Worm (Caenorhabditis elegans) whole organism, early embryonic: ENCODE measurements around the gene C08D8.1.

Experiments
- B0310.2 ChIP-seq: sonication (generic microtip); optimal IDR thresholded peaks from 2 replicates; lab custom pipeline; 2016; ENCODE audit warnings: mild to moderate bottlenecking, missing genetic modification characterization, missing compliant biosample characterization
- F13C5.2 ChIP-seq: sonication (generic microtip); optimal IDR thresholded peaks from 2 replicates; lab custom pipeline; 2017; ENCODE audit warnings: mild to moderate bottlenecking, missing genetic modification characterization, inconsistent platforms, missing compliant biosample characterization
- aly-1 ChIP-seq: sonication (generic microtip); optimal IDR thresholded peaks from 2 replicates; lab custom pipeline; 2016; ENCODE audit warnings: missing genetic modification characterization, missing compliant biosample characterization
- ama-1 ChIP-seq: fragments of 150-350 bp; optimal IDR thresholded peaks from 2 replicates; lab custom pipeline; 2014
- ceh-13 ChIP-seq: fragments of 200-800 bp; sonication (Bioruptor generic); optimal IDR thresholded peaks from 2 replicates; lab custom pipeline; 2018; ENCODE audit warnings: mild to moderate bottlenecking, missing genetic modification characterization, missing compliant biosample characterization
- ceh-36 ChIP-seq: sonication (generic microtip); optimal IDR thresholded peaks from 2 replicates; lab custom pipeline; 2016; ENCODE audit warnings: missing genetic modification characterization, inconsistent platforms, missing compliant biosample characterization
- ets-7 ChIP-seq: sonication (generic microtip); optimal IDR thresholded peaks from 2 replicates; lab custom pipeline; 2016; ENCODE audit warnings: missing genotype, missing genetic modification characterization, missing compliant biosample characterization
- flt-1 ChIP-seq: fragments of 200-800 bp; sonication (Bioruptor generic); IDR thresholded peaks from 2 replicates; pipeline ENCODE4 v1.3.6; 2022; ENCODE audit warnings: missing genetic modification characterization, missing compliant biosample characterization
- hmbx-1 ChIP-seq: sonication (generic microtip); optimal IDR thresholded peaks from 2 replicates; lab custom pipeline; 2016; ENCODE audit warnings: mild to moderate bottlenecking, missing genetic modification characterization, missing compliant biosample characterization
- hmg-4 ChIP-seq: fragments of 200-800 bp; sonication (Bioruptor generic); optimal IDR thresholded peaks from 2 replicates; lab custom pipeline; 2018; ENCODE audit warnings: mild to moderate bottlenecking, missing genetic modification characterization, missing compliant biosample characterization
- hnd-1 ChIP-seq: sonication (generic microtip); optimal IDR thresholded peaks from 2 replicates; lab custom pipeline; 2016; ENCODE audit warnings: missing genetic modification characterization, missing compliant biosample characterization
- pes-1 ChIP-seq: fragments of 200-800 bp; sonication (Bioruptor generic); IDR thresholded peaks from 2 replicates; pipeline ENCODE4 v1.3.6; 2022; ENCODE audit warnings: missing genetic modification reagents, missing genetic modification characterization, missing compliant biosample characterization
- scrt-1 ChIP-seq: fragments of 200-800 bp; sonication (Bioruptor generic); IDR thresholded peaks from 2 replicates; pipeline ENCODE4 v1.3.6; 2022; ENCODE audit warnings: missing genetic modification characterization, missing compliant biosample characterization
- sea-1 ChIP-seq: fragments of 200-800 bp; sonication (Bioruptor generic); conservative IDR thresholded peaks from 2 replicates; pipeline ENCODE4 v1.3.6; 2022; ENCODE audit warnings: missing genetic modification characterization, missing compliant biosample characterization
- tbx-11 ChIP-seq: fragments of 200-800 bp; sonication (Bioruptor generic); IDR thresholded peaks from 2 replicates; pipeline ENCODE4 v1.3.6; 2022; ENCODE audit warnings: missing genetic modification characterization, missing compliant biosample characterization
- tbx-37 ChIP-seq: fragments of 200-800 bp; sonication (Bioruptor generic); conservative IDR thresholded peaks from 2 replicates; pipeline ENCODE4 v1.3.6; 2022; ENCODE audit warnings: missing genetic modification reagents, missing genetic modification characterization, missing compliant biosample characterization
- tra-4 ChIP-seq: sonication (generic microtip); optimal IDR thresholded peaks from 2 replicates; lab custom pipeline; 2017; ENCODE audit warnings: missing genetic modification characterization, missing compliant biosample characterization

Gene C08D8.1

DNA sequence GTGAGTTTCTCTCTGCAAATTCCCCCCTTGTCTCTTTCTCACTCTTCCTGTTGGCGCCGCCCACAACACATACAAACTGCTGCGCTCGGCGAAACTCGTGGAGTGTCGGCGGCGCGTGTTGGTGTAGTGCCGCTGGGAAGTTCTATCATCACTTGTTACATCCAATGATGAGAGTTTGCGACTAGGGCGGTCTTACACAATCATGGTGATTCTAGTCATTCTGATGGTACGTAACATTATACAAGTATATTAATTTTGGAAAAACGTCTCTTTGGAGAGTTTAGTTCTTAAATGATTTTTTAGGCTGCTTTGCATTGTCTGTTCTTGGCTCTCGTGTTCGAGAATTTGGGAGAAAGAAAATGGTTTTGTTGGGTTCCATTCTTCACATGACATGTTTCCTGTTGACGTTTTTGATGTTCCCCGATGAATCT lies 3.4 kb downstream of the C08D8.1 start:
- TF ChIP-seq scrt-1 (GFP tag; lab: Robert Waterston, UW) = no peak
- no peak for TF ChIP-seq tbx-11
- no peak for TF ChIP-seq ceh-13 (GFP tag; lab: Kevin White, UChicago)
- no peak for TF ChIP-seq tra-4 (tag; lab: Kevin White, UChicago)
- TF ChIP-seq flt-1 (GFP tag; lab: Robert Waterston, UW) = no peak
- TF ChIP-seq aly-1 (tag; lab: Kevin White, UChicago) = no peak
- TF ChIP-seq hmbx-1 (tag; lab: Kevin White, UChicago) = no peak
- TF ChIP-seq hmg-4 (GFP tag; lab: Kevin White, UChicago) = no peak
- TF ChIP-seq F13C5.2 (tag; lab: Kevin White, UChicago) = peak; percentile 72
- TF ChIP-seq ceh-36 (tag; lab: Kevin White, UChicago) = no peak
- no peak for TF ChIP-seq sea-1 (GFP tag; lab: Robert Waterston, UW)
- TF ChIP-seq ama-1 (lab: Kevin White, UChicago) = peak; percentile 46
- TF ChIP-seq pes-1 (GFP tag; lab: Robert Waterston, UW) = no peak
- TF ChIP-seq hnd-1 = no peak

DNA sequence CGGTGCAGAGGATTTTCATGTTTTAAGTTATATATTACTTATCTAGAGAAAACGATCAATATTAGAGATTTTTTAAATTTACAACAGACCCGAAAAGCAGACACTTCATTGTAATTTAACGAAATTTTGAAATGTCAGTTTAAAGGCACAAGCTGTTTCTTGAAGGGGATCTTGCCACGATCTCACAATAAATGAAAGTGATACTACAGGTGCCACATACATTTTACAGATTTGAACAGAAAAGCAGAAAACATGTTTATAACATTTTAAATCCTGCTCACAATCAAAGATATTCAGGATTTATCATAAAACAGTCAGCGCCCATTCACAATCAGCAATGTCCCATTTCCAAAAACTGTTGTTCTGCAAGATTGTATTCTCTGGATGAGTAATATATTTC lies 4.4 kb downstream of the C08D8.1 start:
- no peak for TF ChIP-seq hmbx-1 (tag; lab: Kevin White, UChicago)
- no peak for TF ChIP-seq tbx-37
- TF ChIP-seq ama-1 (lab: Kevin White, UChicago) = no peak
- TF ChIP-seq scrt-1 (GFP tag; lab: Robert Waterston, UW) = no peak
- TF ChIP-seq sea-1 (GFP tag; lab: Robert Waterston, UW) = no peak
- no peak for TF ChIP-seq ceh-36 (tag; lab: Kevin White, UChicago)
- no peak for TF ChIP-seq hnd-1
- TF ChIP-seq aly-1 (tag; lab: Kevin White, UChicago) = no peak
- TF ChIP-seq B0310.2 = no peak
- no peak for TF ChIP-seq ets-7 (tag; lab: Kevin White, UChicago)
- TF ChIP-seq tra-4 (tag; lab: Kevin White, UChicago) = no peak
- no peak for TF ChIP-seq F13C5.2 (tag; lab: Kevin White, UChicago)
- no peak for TF ChIP-seq ceh-13 (GFP tag; lab: Kevin White, UChicago)
- no peak for TF ChIP-seq pes-1 (GFP tag; lab: Robert Waterston, UW)
- no peak for TF ChIP-seq flt-1 (GFP tag; lab: Robert Waterston, UW)
- TF ChIP-seq tbx-11 = no peak
- TF ChIP-seq hmg-4 (GFP tag; lab: Kevin White, UChicago) = no peak

DNA sequence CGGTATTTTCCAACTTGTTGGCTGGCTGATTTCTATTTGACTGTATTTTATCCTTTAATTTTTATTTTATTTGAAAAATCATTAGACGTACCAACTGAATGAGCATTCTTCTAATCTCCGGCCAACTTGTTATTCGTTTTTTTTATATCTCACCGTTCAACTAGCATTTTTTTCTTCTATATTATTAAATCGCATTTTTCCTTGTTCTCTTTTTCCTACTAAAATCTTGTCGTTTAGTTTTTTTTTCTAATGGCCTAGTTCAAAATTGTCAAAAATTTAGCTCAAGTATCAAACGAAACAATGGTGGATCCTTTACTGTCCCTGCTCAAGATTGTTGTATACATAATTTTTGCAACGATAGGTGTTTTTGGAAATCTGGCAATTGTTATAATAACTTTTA lies 5.8 kb downstream of the C08D8.1 start, which contains the start of gene srsx-22:
srsx-22 (plus strand) TSS at position 301 of the 400 bp plus-strand sequence.
- TF ChIP-seq ceh-36 (tag; lab: Kevin White, UChicago) = no peak
- no peak for TF ChIP-seq tra-4 (tag; lab: Kevin White, UChicago)
- no peak for TF ChIP-seq pes-1 (GFP tag; lab: Robert Waterston, UW)
- TF ChIP-seq ceh-13 (GFP tag; lab: Kevin White, UChicago) = no peak
- no peak for TF ChIP-seq tbx-37
- no peak for TF ChIP-seq tbx-11
- TF ChIP-seq hmbx-1 (tag; lab: Kevin White, UChicago) = no peak
- no peak for TF ChIP-seq hnd-1
- TF ChIP-seq ets-7 (tag; lab: Kevin White, UChicago) = no peak
- TF ChIP-seq scrt-1 (GFP tag; lab: Robert Waterston, UW) = no peak
- TF ChIP-seq aly-1 (tag; lab: Kevin White, UChicago) = no peak
- no peak for TF ChIP-seq flt-1 (GFP tag; lab: Robert Waterston, UW)
- no peak for TF ChIP-seq F13C5.2 (tag; lab: Kevin White, UChicago)
- TF ChIP-seq ama-1 (lab: Kevin White, UChicago) = no peak
- TF ChIP-seq sea-1 (GFP tag; lab: Robert Waterston, UW) = no peak
- TF ChIP-seq B0310.2 = no peak
- TF ChIP-seq hmg-4 (GFP tag; lab: Kevin White, UChicago) = no peak

DNA sequence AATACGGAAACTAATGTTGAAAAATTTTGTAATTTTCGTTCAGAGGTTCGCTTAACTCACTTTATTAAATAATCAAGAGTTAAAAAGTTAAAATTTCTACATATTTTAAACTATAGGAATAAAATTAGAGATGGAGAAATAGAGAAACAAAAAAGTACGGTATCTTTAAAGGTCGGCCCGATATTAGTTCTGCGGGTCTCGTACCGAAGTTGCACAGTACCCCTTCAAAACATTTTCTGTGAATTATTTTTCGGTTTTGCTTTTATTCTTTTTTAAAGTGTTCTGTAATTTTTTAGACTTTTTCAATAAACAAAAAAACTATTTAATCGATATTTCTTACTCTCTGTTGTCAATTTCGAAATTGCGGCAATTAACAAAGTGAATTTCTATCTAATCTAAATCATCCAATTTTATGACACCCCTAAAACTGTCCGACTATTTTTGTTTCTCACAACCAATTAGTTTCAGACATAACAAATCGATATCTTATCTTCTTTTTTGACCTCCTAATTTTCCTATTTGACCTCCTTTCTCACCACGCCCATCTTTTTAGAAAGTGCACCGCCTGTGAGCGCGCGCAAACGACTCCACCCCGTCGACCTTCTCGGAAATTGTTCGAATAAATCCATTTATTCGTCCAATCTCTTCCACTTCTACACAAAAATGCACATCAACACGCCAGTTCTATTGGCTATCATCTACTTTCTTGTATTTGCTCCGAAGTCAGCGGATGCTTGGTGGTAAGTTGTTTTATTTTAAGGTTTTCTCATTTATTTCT lies 10.1 kb downstream of the C08D8.1 start, which contains the start of gene mom-2:
mom-2 (plus strand) TSS at position 554 of the 778 bp plus-strand sequence.
- TF ChIP-seq hmg-4 (GFP tag; lab: Kevin White, UChicago) = no peak

DNA sequence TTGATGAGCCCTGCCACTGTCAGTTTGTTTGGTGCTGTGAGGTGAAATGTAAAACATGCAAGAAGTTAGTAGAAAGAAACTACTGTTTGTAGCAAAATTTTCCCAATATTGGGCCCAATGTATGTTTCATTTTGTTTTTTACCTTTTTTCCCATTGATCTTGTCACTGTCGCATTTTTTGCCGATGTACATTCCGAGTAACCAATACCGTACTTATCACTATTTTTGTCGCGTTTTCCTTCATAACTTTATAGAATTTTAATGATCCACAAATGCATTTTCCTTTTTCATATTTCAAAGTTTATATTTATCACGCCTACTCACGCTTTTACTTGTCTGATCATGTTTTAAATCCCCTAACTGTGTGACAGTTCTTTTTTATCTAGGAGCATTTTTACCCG lies 12.2 kb downstream of the C08D8.1 start:
- no peak for TF ChIP-seq tbx-11
- TF ChIP-seq ama-1 (lab: Kevin White, UChicago) = no peak
- TF ChIP-seq tra-4 (tag; lab: Kevin White, UChicago) = no peak
- no peak for TF ChIP-seq hmg-4 (GFP tag; lab: Kevin White, UChicago)
- TF ChIP-seq ets-7 (tag; lab: Kevin White, UChicago) = no peak
- no peak for TF ChIP-seq tbx-37
- TF ChIP-seq pes-1 (GFP tag; lab: Robert Waterston, UW) = no peak
- no peak for TF ChIP-seq sea-1 (GFP tag; lab: Robert Waterston, UW)
- no peak for TF ChIP-seq F13C5.2 (tag; lab: Kevin White, UChicago)
- no peak for TF ChIP-seq ceh-13 (GFP tag; lab: Kevin White, UChicago)
- TF ChIP-seq B0310.2 = no peak
- no peak for TF ChIP-seq scrt-1 (GFP tag; lab: Robert Waterston, UW)
- no peak for TF ChIP-seq aly-1 (tag; lab: Kevin White, UChicago)
- no peak for TF ChIP-seq flt-1 (GFP tag; lab: Robert Waterston, UW)
- TF ChIP-seq hmbx-1 (tag; lab: Kevin White, UChicago) = no peak
- no peak for TF ChIP-seq hnd-1
- no peak for TF ChIP-seq ceh-36 (tag; lab: Kevin White, UChicago)

DNA sequence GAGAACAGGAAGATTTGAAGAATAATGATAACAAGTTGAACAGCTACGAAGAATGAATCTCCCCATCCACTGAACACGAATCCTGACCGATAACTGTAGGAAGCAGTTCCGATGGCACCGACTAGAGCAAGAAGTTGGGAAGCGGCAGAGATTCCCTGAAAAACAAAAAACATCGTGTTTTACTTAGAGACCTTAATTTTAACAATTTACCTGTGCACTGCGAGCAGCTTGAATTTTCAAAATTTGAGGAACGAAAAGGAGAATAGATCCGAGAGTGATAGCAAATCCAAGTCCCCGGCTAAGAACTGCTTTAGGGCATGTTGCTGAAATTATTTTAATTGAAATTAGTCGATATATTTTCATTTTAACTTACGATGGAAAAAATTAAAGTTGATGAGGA lies 13.1 kb downstream of the C08D8.1 start:
- TF ChIP-seq ama-1 (lab: Kevin White, UChicago) (no peak), flt-1 (GFP tag; lab: Robert Waterston, UW) (no peak), tra-4 (tag; lab: Kevin White, UChicago) (no peak)

DNA sequence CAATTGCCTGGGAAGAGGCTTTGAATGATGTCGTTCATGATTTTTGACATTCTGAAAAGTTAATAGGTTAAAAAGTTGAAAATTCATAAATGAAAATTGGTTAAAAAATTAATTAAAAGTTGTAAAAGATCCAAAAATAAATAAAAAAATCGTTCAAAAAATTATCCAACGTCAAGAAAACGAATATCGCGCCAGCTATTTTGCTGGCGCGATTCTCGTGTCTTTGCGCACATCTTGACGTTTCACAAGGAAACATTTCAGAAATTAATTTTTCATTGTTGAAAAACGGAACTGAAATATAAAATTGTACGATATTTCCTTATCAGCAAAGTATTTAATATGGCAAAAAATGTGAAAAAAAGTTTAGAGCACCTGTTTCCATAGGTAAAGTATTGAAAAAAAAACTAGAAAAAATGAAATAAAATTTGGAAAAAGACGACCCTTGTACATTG lies 13.6 kb downstream of the C08D8.1 start, which contains the start of gene mpdu-1:
mpdu-1 (minus strand) TSS at position 51 of the 452 bp plus-strand sequence.
- TF ChIP-seq ceh-36 (tag; lab: Kevin White, UChicago) = no peak
- no peak for TF ChIP-seq scrt-1 (GFP tag; lab: Robert Waterston, UW)
- no peak for TF ChIP-seq sea-1 (GFP tag; lab: Robert Waterston, UW)
- no peak for TF ChIP-seq tbx-37
- TF ChIP-seq pes-1 (GFP tag; lab: Robert Waterston, UW) = no peak
- TF ChIP-seq aly-1 (tag; lab: Kevin White, UChicago) = no peak
- TF ChIP-seq ets-7 (tag; lab: Kevin White, UChicago) = no peak
- TF ChIP-seq F13C5.2 (tag; lab: Kevin White, UChicago) = no peak
- TF ChIP-seq tra-4 (tag; lab: Kevin White, UChicago) = no peak
- no peak for TF ChIP-seq ceh-13 (GFP tag; lab: Kevin White, UChicago)
- no peak for TF ChIP-seq hmbx-1 (tag; lab: Kevin White, UChicago)
- no peak for TF ChIP-seq B0310.2
- TF ChIP-seq ama-1 (lab: Kevin White, UChicago) = no peak
- no peak for TF ChIP-seq tbx-11
- TF ChIP-seq hmg-4 (GFP tag; lab: Kevin White, UChicago) = no peak
